Fruit fly (Drosophila melanogaster) whole organism, embryonic: Measurements from ENCODE around the gene CkIIalpha-i3.
A peak's percentile ranks its signal among the peaks of the same experiment; 100 is the strongest.

Experiments
- Adf1 ChIP-seq: fragments of 200-800 bp; sonication (Bioruptor generic); IDR thresholded peaks from 2 replicates; pipeline ENCODE4 v1.3.6; 2022; ENCODE audit warnings: missing biosample characterization, missing genetic modification characterization
- BEAF-32 ChIP-seq: fragments of 200-800 bp; sonication (Bioruptor generic); optimal IDR thresholded peaks from 3 replicates; lab custom pipeline; 2017; ENCODE audit warnings: missing biosample characterization, missing genetic modification characterization, mild to moderate bottlenecking, moderate library complexity, missing genetic modification reagents
- CG1024 ChIP-seq: fragments of 200-800 bp; sonication (Bioruptor generic); IDR thresholded peaks from 2 replicates; pipeline ENCODE4 v1.3.6; 2022; ENCODE audit warnings: missing biosample characterization, missing genetic modification characterization
- CG10267 ChIP-seq: fragments of 200-800 bp; sonication (Bioruptor generic); optimal IDR thresholded peaks from 2 replicates; lab custom pipeline; 2018; ENCODE audit warnings: missing biosample characterization, mild to moderate bottlenecking, missing genetic modification characterization, moderate library complexity
- CG12071 ChIP-seq: fragments of 200-800 bp; sonication (Bioruptor generic); optimal IDR thresholded peaks from 3 replicates; lab custom pipeline; 2018; ENCODE audit warnings: missing biosample characterization, mild to moderate bottlenecking, missing genetic modification characterization
- CG12236 ChIP-seq: fragments of 200-800 bp; sonication (Bioruptor generic); optimal IDR thresholded peaks from 2 replicates; lab custom pipeline; 2016; ENCODE audit warnings: missing biosample characterization, missing genetic modification characterization
- CG12769 ChIP-seq: fragments of 200-800 bp; sonication (Bioruptor generic); optimal IDR thresholded peaks from 2 replicates; lab custom pipeline; 2019; ENCODE audit warnings: missing biosample characterization, mild to moderate bottlenecking, missing genetic modification characterization, moderate library complexity
- CG13424 ChIP-seq: fragments of 200-800 bp; sonication (Bioruptor generic); optimal IDR thresholded peaks from 2 replicates; lab custom pipeline; 2019; ENCODE audit warnings: missing biosample characterization, mild to moderate bottlenecking, missing genetic modification characterization, moderate library complexity
- CG17328 ChIP-seq: fragments of 200-800 bp; sonication (Bioruptor generic); IDR thresholded peaks from 2 replicates; pipeline ENCODE4 v1.3.6; 2022; ENCODE audit warnings: missing biosample characterization, missing genetic modification characterization
- CG17912 ChIP-seq: fragments of 200-800 bp; sonication (Bioruptor generic); optimal IDR thresholded peaks from 2 replicates; lab custom pipeline; 2018; ENCODE audit warnings: missing biosample characterization, mild to moderate bottlenecking, missing genetic modification characterization
- CG2199 ChIP-seq: fragments of 200-800 bp; sonication (Bioruptor generic); IDR thresholded peaks from 3 replicates; pipeline ENCODE4 v1.3.6; 2022; ENCODE audit warnings: missing biosample characterization, missing genetic modification characterization
- CG3065 ChIP-seq: fragments of 200-800 bp; sonication (Bioruptor generic); optimal IDR thresholded peaks from 2 replicates; lab custom pipeline; 2016; ENCODE audit warnings: missing biosample characterization, missing genetic modification characterization
- CG32772 ChIP-seq: fragments of 200-800 bp; sonication (Bioruptor generic); IDR thresholded peaks from 2 replicates; pipeline ENCODE4 v1.3.6; 2022; ENCODE audit warnings: missing biosample characterization, missing genetic modification characterization
- CG3847 ChIP-seq: fragments of 200-800 bp; sonication (Bioruptor generic); IDR thresholded peaks from 2 replicates; pipeline ENCODE4 v1.3.6; 2022; ENCODE audit warnings: missing biosample characterization, missing genetic modification characterization
- CG4328 ChIP-seq: fragments of 200-800 bp; sonication (Bioruptor generic); optimal IDR thresholded peaks from 3 replicates; lab custom pipeline; 2017; ENCODE audit warnings: missing biosample characterization, missing genetic modification reagents, missing genetic modification characterization
- CG4360 ChIP-seq: fragments of 200-800 bp; sonication (Bioruptor generic); IDR thresholded peaks from 2 replicates; pipeline ENCODE4 v1.3.6; 2022; ENCODE audit warnings: missing biosample characterization, missing genetic modification characterization
- CG5245 ChIP-seq: fragments of 200-800 bp; sonication (Bioruptor generic); optimal IDR thresholded peaks from 3 replicates; lab custom pipeline; 2016; ENCODE audit warnings: missing biosample characterization, missing genetic modification characterization
- CG9215 ChIP-seq: fragments of 200-800 bp; sonication (Bioruptor generic); IDR thresholded peaks from 2 replicates; pipeline ENCODE4 v1.3.6; 2022; ENCODE audit warnings: missing biosample characterization, missing genetic modification characterization
- D19B ChIP-seq: fragments of 200-800 bp; sonication (Bioruptor generic); optimal IDR thresholded peaks from 2 replicates; lab custom pipeline; 2017; ENCODE audit warnings: missing biosample characterization, mild to moderate bottlenecking, missing genetic modification characterization
- HHEX ChIP-seq: fragments of 200-800 bp; sonication (Bioruptor generic); optimal IDR thresholded peaks from 3 replicates; lab custom pipeline; 2017; ENCODE audit warnings: missing biosample characterization, mild to moderate bottlenecking, missing genetic modification characterization, missing genetic modification reagents
- Hey ChIP-seq: fragments of 200-800 bp; sonication (Bioruptor generic); optimal IDR thresholded peaks from 3 replicates; lab custom pipeline; 2018; ENCODE audit warnings: missing biosample characterization, mild to moderate bottlenecking, missing genetic modification characterization
- Oli ChIP-seq: fragments of 200-800 bp; sonication (Bioruptor generic); optimal IDR thresholded peaks from 2 replicates; lab custom pipeline; 2018; ENCODE audit warnings: missing biosample characterization, mild to moderate bottlenecking, missing genetic modification characterization, moderate library complexity
- Ptx1 ChIP-seq: fragments of 200-800 bp; sonication (Bioruptor generic); IDR thresholded peaks from 2 replicates; pipeline ENCODE4 v1.3.6; 2022; ENCODE audit warnings: missing biosample characterization, missing genetic modification characterization
- Sox100B ChIP-seq: fragments of 200-800 bp; sonication (Bioruptor generic); optimal IDR thresholded peaks from 3 replicates; lab custom pipeline; 2018; ENCODE audit warnings: missing biosample characterization, mild to moderate bottlenecking, missing genetic modification characterization
- Spps ChIP-seq: fragments of 200-800 bp; sonication (Bioruptor generic); optimal IDR thresholded peaks from 2 replicates; lab custom pipeline; 2018; ENCODE audit warnings: missing biosample characterization, mild to moderate bottlenecking, missing genetic modification characterization
- Sry-β ChIP-seq: fragments of 200-800 bp; sonication (Bioruptor generic); optimal IDR thresholded peaks from 2 replicates; lab custom pipeline; 2018; ENCODE audit warnings: missing biosample characterization, mild to moderate bottlenecking, missing genetic modification characterization, moderate library complexity
- Xbp1 ChIP-seq: fragments of 200-800 bp; sonication (Bioruptor generic); optimal IDR thresholded peaks from 3 replicates; lab custom pipeline; 2016; ENCODE audit warnings: missing biosample characterization, mild to moderate bottlenecking, missing genetic modification characterization
- ac ChIP-seq: fragments of 200-800 bp; sonication (Bioruptor generic); optimal IDR thresholded peaks from 3 replicates; lab custom pipeline; 2017; ENCODE audit warnings: missing biosample characterization, mild to moderate bottlenecking, missing genetic modification characterization
- ara ChIP-seq: fragments of 200-800 bp; sonication (Bioruptor generic); IDR thresholded peaks from 2 replicates; pipeline ENCODE4 v1.3.6; 2022; ENCODE audit warnings: missing biosample characterization, missing genetic modification characterization
- az2 ChIP-seq: fragments of 200-800 bp; sonication (Bioruptor generic); optimal IDR thresholded peaks from 3 replicates; lab custom pipeline; 2016; ENCODE audit warnings: missing biosample characterization, missing genetic modification characterization
- bbx ChIP-seq: fragments of 200-800 bp; sonication (Bioruptor generic); IDR thresholded peaks from 2 replicates; pipeline ENCODE4 v1.3.6; 2022; ENCODE audit warnings: missing biosample characterization, missing genetic modification characterization; ENCODE audit not compliant: partially characterized antibody
- bcd ChIP-seq: fragments of 200-800 bp; sonication (Bioruptor generic); optimal IDR thresholded peaks from 2 replicates; lab custom pipeline; 2017; ENCODE audit warnings: missing biosample characterization, mild to moderate bottlenecking, missing genetic modification characterization
- bowl ChIP-seq: fragments of 200-800 bp; sonication (Bioruptor generic); IDR thresholded peaks from 2 replicates; pipeline ENCODE4 v1.3.6; 2022; ENCODE audit warnings: missing biosample characterization, missing genetic modification characterization
- cad ChIP-seq: fragments of >200 bp; optimal IDR thresholded peaks from 2 replicates; lab custom pipeline; 2017; ENCODE audit warnings: missing biosample characterization, missing genetic modification characterization
- corto ChIP-seq: fragments of 200-800 bp; sonication (Bioruptor generic); optimal IDR thresholded peaks from 2 replicates; lab custom pipeline; 2016; ENCODE audit warnings: missing biosample characterization, mild to moderate bottlenecking, missing genetic modification characterization, moderate library complexity
- crol ChIP-seq: fragments of 200-800 bp; sonication (Bioruptor generic); IDR thresholded peaks from 2 replicates; pipeline ENCODE4 v1.3.6; 2022; ENCODE audit warnings: missing biosample characterization, missing genetic modification characterization
- dpn ChIP-seq, 2 experiments: fragments of 200-800 bp; sonication (Bioruptor generic); optimal IDR thresholded peaks; 3 replicates each; lab custom pipeline; 2016; ENCODE audit warnings: missing biosample characterization in 2 of 2, missing genetic modification characterization in 2 of 2
- gce ChIP-seq: fragments of 200-800 bp; sonication (Bioruptor generic); IDR thresholded peaks from 3 replicates; pipeline ENCODE4 v1.3.6; 2022; ENCODE audit warnings: missing biosample characterization, missing genetic modification characterization
- hkb ChIP-seq, 2 experiments: fragments of 200-800 bp in 1 of 2; fragments of >200 bp in 1 of 2; sonication (Bioruptor generic) in 1 of 2; IDR thresholded peaks in 1 of 2; optimal IDR thresholded peaks in 1 of 2; 2 replicates each; pipeline versions ENCODE4 v1.3.6 to Lab custom; 2017 to 2022; ENCODE audit warnings: missing biosample characterization in 1 of 2, missing genetic modification characterization in 1 of 2
- jumu ChIP-seq: fragments of 200-800 bp; sonication (Bioruptor generic); optimal IDR thresholded peaks from 3 replicates; lab custom pipeline; 2016; ENCODE audit warnings: missing biosample characterization, missing genetic modification characterization
- ken ChIP-seq: fragments of 200-800 bp; sonication (Bioruptor generic); IDR thresholded peaks from 3 replicates; pipeline ENCODE4 v1.3.6; 2022; ENCODE audit warnings: missing biosample characterization, missing genetic modification characterization
- nmo ChIP-seq: fragments of 200-800 bp; sonication (Bioruptor generic); optimal IDR thresholded peaks from 2 replicates; lab custom pipeline; 2018; ENCODE audit warnings: missing biosample characterization, mild to moderate bottlenecking, missing genetic modification characterization, moderate library complexity
- pho ChIP-seq: fragments of 200-800 bp; sonication (Bioruptor generic); optimal IDR thresholded peaks from 2 replicates; lab custom pipeline; 2016; ENCODE audit warnings: missing biosample characterization, missing genetic modification characterization
- run ChIP-seq: fragments of 200-800 bp; sonication (Bioruptor generic); optimal IDR thresholded peaks from 3 replicates; lab custom pipeline; 2018; ENCODE audit warnings: missing biosample characterization, mild to moderate bottlenecking, missing genetic modification characterization
- sens-2 ChIP-seq: fragments of 200-800 bp; sonication (Bioruptor generic); IDR thresholded peaks from 2 replicates; pipeline ENCODE4 v1.3.6; 2022; ENCODE audit warnings: missing biosample characterization, missing genetic modification characterization
- sna ChIP-seq: fragments of 200-800 bp; sonication (Bioruptor generic); IDR thresholded peaks from 2 replicates; pipeline ENCODE4 v1.3.6; 2022; ENCODE audit warnings: missing biosample characterization, missing genetic modification characterization; ENCODE audit not compliant: partially characterized antibody
- twi ChIP-seq: fragments of 200-800 bp; optimal IDR thresholded peaks from 2 replicates; lab custom pipeline; 2019; ENCODE audit warnings: missing biosample characterization, mild to moderate bottlenecking, missing genetic modification characterization, moderate library complexity
- zfh1 ChIP-seq: fragments of 200-800 bp; sonication (Bioruptor generic); IDR thresholded peaks from 3 replicates; pipeline ENCODE4 v1.3.6; 2022; ENCODE audit warnings: missing biosample characterization, missing genetic modification characterization

CkIIalpha-i3 gene

DNA sequence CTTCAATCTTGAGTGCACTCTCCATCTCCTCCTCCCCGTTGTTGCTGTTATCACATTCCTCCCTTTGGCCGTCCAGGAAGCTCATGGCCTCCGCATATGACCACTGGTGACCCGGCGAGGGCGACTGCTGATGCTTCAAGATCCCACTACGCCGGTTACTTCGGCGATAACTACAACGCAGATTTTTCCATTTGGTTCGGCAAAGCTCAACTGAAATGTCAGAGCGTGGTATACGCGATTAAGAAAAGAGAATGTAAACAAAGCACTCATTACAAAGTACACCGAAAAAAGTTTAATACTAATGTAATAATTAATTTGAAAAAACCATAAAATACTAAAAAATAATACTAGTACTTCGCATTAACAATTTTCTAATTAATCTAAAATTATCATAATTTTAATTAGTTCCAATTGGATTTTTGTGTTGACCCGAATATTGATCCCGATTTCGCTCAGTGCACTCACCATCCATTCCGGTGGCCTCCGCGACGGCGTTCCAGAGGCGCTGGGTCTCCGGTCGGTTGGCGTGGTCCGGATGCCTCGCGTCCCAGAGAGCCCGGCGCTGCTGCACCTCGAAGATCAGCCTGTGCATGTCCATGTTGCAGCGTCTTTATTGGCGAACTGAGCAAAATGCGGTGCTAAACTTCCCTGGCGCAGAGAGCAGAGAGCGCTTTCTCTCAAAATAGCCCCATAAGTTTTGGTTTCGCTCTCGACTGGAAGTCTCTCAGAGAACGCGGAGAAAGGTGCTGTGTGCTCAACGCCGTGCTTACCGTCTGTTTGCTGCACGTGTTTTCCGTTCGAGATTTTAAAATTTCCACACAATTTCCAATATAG is 28.3 kb upstream of the CkIIalpha-i3 start (continued):
- TF ChIP-seq nmo (GFP tag; lab: Kevin White, UChicago) (peak; percentile 95), az2 (peak; percentile 93), ken (GFP tag; lab: Robert Waterston, UW) (peak; percentile 80), CG12236 (GFP tag; lab: Kevin White, UChicago) (peak; percentile 28), hkb (optimal IDR thresholded peaks at IDR 0.05; lab: Kevin White, UChicago) (no peak), hkb (GFP tag; IDR thresholded peaks at IDR 0.05; lab: Robert Waterston, UW) (peak; percentile 94), ara (peak; percentile 93), BEAF-32 (GFP tag; lab: Kevin White, UChicago) (no peak), D19B (GFP tag; lab: Kevin White, UChicago) (peak; percentile 27), CG5245 (GFP tag; lab: Kevin White, UChicago) (peak; percentile 92), CG17328 (GFP tag; lab: Robert Waterston, UW) (peak; percentile 95), jumu (GFP tag; lab: Kevin White, UChicago) (peak; percentile 35), CG2199 (GFP tag; lab: Robert Waterston, UW) (peak; percentile 83), Adf1 (GFP tag; lab: Robert Waterston, UW) (peak; percentile 59), bcd (GFP tag; lab: Kevin White, UChicago) (peak; percentile 92), run (tag; lab: Kevin White, UChicago) (peak; percentile 85), twi (tag; lab: Kevin White, UChicago) (peak; percentile 86), CG4360 (GFP tag; lab: Robert Waterston, UW) (peak; percentile 42; the same call in 1 of the 2 replicates), corto (GFP tag; lab: Kevin White, UChicago) (peak; percentile 88), pho (GFP tag; lab: Kevin White, UChicago) (no peak), Xbp1 (GFP tag; lab: Kevin White, UChicago) (peak; percentile 91), CG9215 (GFP tag; lab: Robert Waterston, UW) (peak; percentile 73; the same call in 1 of the 2 replicates), CG13424 (tag; lab: Kevin White, UChicago) (peak; percentile 94), Ptx1 (peak; percentile 93), gce (GFP tag; lab: Robert Waterston, UW) (peak; percentile 90), CG12071 (GFP tag; lab: Kevin White, UChicago) (peak; percentile 67), bowl (GFP tag; lab: Robert Waterston, UW) (peak; percentile 75), CG12769 (peak; percentile 68), ac (GFP tag; lab: Kevin White, UChicago) (peak; percentile 54), Spps (tag; lab: Kevin White, UChicago) (peak; percentile 90), cad (GFP tag; lab: Kevin White, UChicago) (no peak), CG32772 (GFP tag; lab: Robert Waterston, UW) (peak; percentile 92), Sry-β (GFP tag; lab: Kevin White, UChicago) (peak; percentile 48), zfh1 (GFP tag; lab: Robert Waterston, UW) (peak; percentile 94), CG3847 (peak; percentile 85), dpn (GFP tag; optimal IDR thresholded peaks at IDR 0.05; lab: Kevin White, UChicago) (peak; percentile 67 to 90), CG1024 (GFP tag; lab: Robert Waterston, UW) (peak; percentile 83), CG17912 (GFP tag; lab: Kevin White, UChicago) (peak; percentile 33), CG4328 (GFP tag; lab: Kevin White, UChicago) (peak; percentile 82), HHEX (GFP tag; lab: Kevin White, UChicago) (peak; percentile 89), sna (GFP tag; lab: Robert Waterston, UW) (no peak), crol (GFP tag; lab: Robert Waterston, UW) (peak; percentile 31; the same call in 1 of the 2 replicates), Hey (tag; lab: Kevin White, UChicago) (peak; percentile 19), sens-2 (peak; percentile 89), Sox100B (GFP tag; lab: Kevin White, UChicago) (peak; percentile 93), CG10267 (tag; lab: Kevin White, UChicago) (peak; percentile 89), CG3065 (GFP tag; lab: Kevin White, UChicago) (peak; percentile 85), bbx (no peak; the same call in 1 of the 2 replicates), Oli (tag; lab: Kevin White, UChicago) (peak; percentile 92)
